Worm (Caenorhabditis elegans) whole organism, young adult: ENCODE measurements around the gene F09E10.5.
A peak's percentile ranks its signal among the peaks of the same experiment; 100 is the strongest.

Experiments used
- B0035.1 ChIP-seq: sonication (generic microtip); optimal IDR thresholded peaks from 2 replicates; lab custom pipeline; 2016; ENCODE audit warnings: missing genetic modification characterization, mild to moderate bottlenecking, missing compliant biosample characterization, missing genotype, missing genetic modification reagents
- B0336.3 ChIP-seq: fragments of 200-800 bp; sonication (Bioruptor generic); IDR thresholded peaks from 2 replicates; pipeline ENCODE4 v1.3.6; 2022; ENCODE audit warnings: missing genetic modification characterization, missing compliant biosample characterization
- C06A6.2 ChIP-seq: fragments of 200-800 bp; sonication (Bioruptor generic); conservative IDR thresholded peaks from 2 replicates; pipeline ENCODE4 v1.3.6; 2022; ENCODE audit warnings: missing genetic modification characterization, missing compliant biosample characterization
- F22D6.2 ChIP-seq: sonication (generic microtip); optimal IDR thresholded peaks from 2 replicates; lab custom pipeline; 2016; ENCODE audit warnings: mild to moderate bottlenecking, missing genetic modification characterization, missing compliant biosample characterization
- F52B5.7 ChIP-seq: sonication (generic microtip); optimal IDR thresholded peaks from 2 replicates; lab custom pipeline; 2016; ENCODE audit warnings: mild to moderate bottlenecking, missing genetic modification characterization, missing compliant biosample characterization
- Y53G8AR.9 ChIP-seq: fragments of 200-800 bp; sonication (Bioruptor generic); conservative IDR thresholded peaks from 2 replicates; pipeline ENCODE4 v1.3.6; 2022; ENCODE audit warnings: missing genetic modification reagents, missing genetic modification characterization, missing compliant biosample characterization
- Y56A3A.18 ChIP-seq: fragments of 200-800 bp; sonication (Bioruptor generic); IDR thresholded peaks from 2 replicates; pipeline ENCODE4 v1.3.6; 2022; ENCODE audit warnings: missing genetic modification reagents, missing genetic modification characterization, missing compliant biosample characterization
- ZK185.1 ChIP-seq: sonication (generic microtip); optimal IDR thresholded peaks from 2 replicates; lab custom pipeline; 2016; ENCODE audit warnings: mild to moderate bottlenecking, missing genetic modification characterization, missing compliant biosample characterization; ENCODE audit not compliant: poor library complexity, severe bottlenecking
- ama-1 ChIP-seq, 3 experiments: fragments of 150-350 bp in 1 of 3; sonication (generic microtip) in 2 of 3; optimal IDR thresholded peaks; 2 replicates each; lab custom pipeline; 2014 to 2018; ENCODE audit warnings: missing biosample characterization in 2 of 3, missing genetic modification characterization in 2 of 3, missing genetic modification reagents in 2 of 3
- aptf-2 ChIP-seq: fragments of 200-800 bp; sonication (Bioruptor generic); conservative IDR thresholded peaks from 2 replicates; pipeline ENCODE4 v1.3.6; 2022; ENCODE audit warnings: missing genetic modification reagents, missing genetic modification characterization, missing compliant biosample characterization
- atf-7 ChIP-seq: sonication (generic microtip); optimal IDR thresholded peaks from 2 replicates; lab custom pipeline; 2017; ENCODE audit warnings: mild to moderate bottlenecking, missing genetic modification characterization, missing compliant biosample characterization
- cebp-1 ChIP-seq, 2 experiments: fragments of 200-800 bp in 1 of 2; sonication (Bioruptor generic) in 1 of 2; sonication (generic microtip) in 1 of 2; IDR thresholded peaks in 1 of 2; optimal IDR thresholded peaks in 1 of 2; 2 replicates each; pipeline versions ENCODE4 v1.3.6 to Lab custom; 2017 to 2022; ENCODE audit warnings: missing compliant biosample characterization in 2 of 2, missing genetic modification characterization in 2 of 2, mild to moderate bottlenecking in 1 of 2, missing genetic modification reagents in 1 of 2, moderate library complexity in 1 of 2
- ceh-100 ChIP-seq: fragments of 200-800 bp; sonication (Bioruptor generic); IDR thresholded peaks from 2 replicates; pipeline ENCODE4 v1.3.6; 2022; ENCODE audit warnings: missing genetic modification reagents, missing genetic modification characterization, missing compliant biosample characterization
- chd-7 ChIP-seq: sonication (generic microtip); optimal IDR thresholded peaks from 2 replicates; lab custom pipeline; 2016; ENCODE audit warnings: mild to moderate bottlenecking, missing genetic modification characterization, moderate library complexity, missing compliant biosample characterization
- die-1 ChIP-seq: sonication (generic microtip); optimal IDR thresholded peaks from 2 replicates; lab custom pipeline; 2016; ENCODE audit warnings: missing genotype, mild to moderate bottlenecking, missing genetic modification characterization, missing compliant biosample characterization
- dox-1 ChIP-seq: fragments of 200-800 bp; sonication (Bioruptor generic); IDR thresholded peaks from 2 replicates; pipeline ENCODE4 v1.3.6; 2022; ENCODE audit warnings: missing genetic modification reagents, missing genetic modification characterization, missing compliant biosample characterization
- dpff-1 ChIP-seq: sonication (generic microtip); optimal IDR thresholded peaks from 2 replicates; lab custom pipeline; 2017; ENCODE audit warnings: mild to moderate bottlenecking, missing genetic modification characterization, missing compliant biosample characterization
- dpl-1 ChIP-seq: fragments of 150-350 bp; optimal IDR thresholded peaks from 2 replicates; lab custom pipeline; 2014; ENCODE audit warnings: missing biosample characterization, missing genetic modification reagents, missing genetic modification characterization
- ekl-4 ChIP-seq: fragments of 200-800 bp; sonication (Bioruptor generic); IDR thresholded peaks from 2 replicates; pipeline ENCODE4 v1.3.6; 2022; ENCODE audit warnings: missing genetic modification reagents, missing genetic modification characterization, missing compliant biosample characterization
- gei-17 ChIP-seq: fragments of 200-800 bp; sonication (Bioruptor generic); optimal IDR thresholded peaks from 2 replicates; lab custom pipeline; 2018; ENCODE audit warnings: mild to moderate bottlenecking, missing genetic modification characterization, missing compliant biosample characterization
- hlh-12 ChIP-seq: sonication (generic microtip); optimal IDR thresholded peaks from 2 replicates; lab custom pipeline; 2016; ENCODE audit warnings: missing genetic modification characterization, missing compliant biosample characterization
- hmg-1.2 ChIP-seq: fragments of 200-800 bp; sonication (Bioruptor generic); IDR thresholded peaks from 2 replicates; pipeline ENCODE4 v1.3.6; 2022; ENCODE audit warnings: missing genetic modification reagents, missing genetic modification characterization, missing compliant biosample characterization
- let-526 ChIP-seq: fragments of 200-800 bp; sonication (Bioruptor generic); IDR thresholded peaks from 2 replicates; pipeline ENCODE4 v1.3.6; 2022; ENCODE audit warnings: missing genetic modification reagents, missing genetic modification characterization, missing compliant biosample characterization
- let-607 ChIP-seq, 2 experiments: fragments of 200-800 bp in 1 of 2; sonication (Bioruptor generic) in 1 of 2; sonication (generic microtip) in 1 of 2; optimal IDR thresholded peaks; 2 replicates each; lab custom pipeline; 2016 to 2018; ENCODE audit warnings: mild to moderate bottlenecking in 2 of 2, missing compliant biosample characterization in 2 of 2, missing genetic modification characterization in 2 of 2, moderate library complexity in 2 of 2, missing genotype in 1 of 2
- lin-35 ChIP-seq, 3 experiments: fragments of 150-350 bp in 2 of 3; sonication (generic microtip) in 1 of 3; optimal IDR thresholded peaks; 2 replicates each; lab custom pipeline; 2014 to 2018; ENCODE audit warnings: missing biosample characterization in 3 of 3, missing genetic modification characterization in 3 of 3, missing genetic modification reagents in 3 of 3
- lin-40 ChIP-seq: sonication (generic microtip); optimal IDR thresholded peaks from 2 replicates; lab custom pipeline; 2016; ENCODE audit warnings: missing genetic modification characterization, mild to moderate bottlenecking, missing compliant biosample characterization, missing genotype, missing genetic modification reagents
- madf-10 ChIP-seq: sonication (generic microtip); optimal IDR thresholded peaks from 2 replicates; lab custom pipeline; 2016; ENCODE audit warnings: mild to moderate bottlenecking, missing genetic modification characterization, missing compliant biosample characterization
- madf-6 ChIP-seq: fragments of 200-800 bp; sonication (Bioruptor generic); IDR thresholded peaks from 2 replicates; pipeline ENCODE4 v1.3.6; 2022; ENCODE audit warnings: missing genetic modification reagents, missing genetic modification characterization, missing compliant biosample characterization
- mcd-1 ChIP-seq: fragments of 200-800 bp; sonication (Bioruptor generic); IDR thresholded peaks from 2 replicates; pipeline ENCODE4 v1.3.6; 2022; ENCODE audit warnings: missing genetic modification reagents, missing genetic modification characterization, missing compliant biosample characterization
- mel-28 ChIP-seq: sonication (generic microtip); optimal IDR thresholded peaks from 2 replicates; lab custom pipeline; 2016; ENCODE audit warnings: borderline replicate concordance, mild to moderate bottlenecking, missing genetic modification characterization, missing compliant biosample characterization
- mes-4 ChIP-seq: sonication (generic microtip); optimal IDR thresholded peaks from 2 replicates; lab custom pipeline; 2016; ENCODE audit warnings: missing genotype, missing genetic modification characterization, missing compliant biosample characterization
- nfyb-1 ChIP-seq: fragments of 200-800 bp; sonication (Bioruptor generic); IDR thresholded peaks from 2 replicates; pipeline ENCODE4 v1.3.6; 2022; ENCODE audit warnings: missing genetic modification reagents, missing genetic modification characterization, missing compliant biosample characterization
- nhr-80 ChIP-seq: sonication (generic microtip); optimal IDR thresholded peaks from 2 replicates; lab custom pipeline; 2016; ENCODE audit warnings: missing genetic modification characterization, missing compliant biosample characterization
- nhr-90 ChIP-seq: sonication (generic microtip); optimal IDR thresholded peaks from 2 replicates; lab custom pipeline; 2016; ENCODE audit warnings: missing genotype, mild to moderate bottlenecking, missing genetic modification characterization, missing compliant biosample characterization
- pha-4 ChIP-seq: fragments of 150-350 bp; sonication (generic microtip); optimal IDR thresholded peaks from 2 replicates; lab custom pipeline; 2014; ENCODE audit warnings: missing biosample characterization, missing genetic modification reagents, missing genetic modification characterization
- sea-2 ChIP-seq: fragments of 200-800 bp; sonication (Bioruptor generic); IDR thresholded peaks from 2 replicates; pipeline ENCODE4 v1.3.6; 2022; ENCODE audit warnings: missing genetic modification characterization, missing compliant biosample characterization
- snpc-4 ChIP-seq, 5 experiments: fragments of 150-350 bp in 1 of 5; sonication (generic microtip) in 4 of 5; optimal IDR thresholded peaks; 2 replicates each; lab custom pipeline; 2014 to 2018; ENCODE audit warnings: missing genetic modification characterization in 5 of 5, missing biosample characterization in 3 of 5, antibody characterized with exemption in 2 of 5, mild to moderate bottlenecking in 2 of 5, missing compliant biosample characterization in 2 of 5, missing genotype in 2 of 5, moderate library complexity in 2 of 5, missing genetic modification reagents in 1 of 5
- somi-1 ChIP-seq: fragments of 200-800 bp; sonication (Bioruptor generic); optimal IDR thresholded peaks from 2 replicates; lab custom pipeline; 2018; ENCODE audit warnings: mild to moderate bottlenecking, missing genetic modification characterization, missing compliant biosample characterization
- tlf-1 ChIP-seq: fragments of 200-800 bp; sonication (Bioruptor generic); optimal IDR thresholded peaks from 2 replicates; lab custom pipeline; 2018; ENCODE audit warnings: mild to moderate bottlenecking, missing genetic modification characterization, missing compliant biosample characterization
- unc-62 ChIP-seq: fragments of 150-350 bp; optimal IDR thresholded peaks from 2 replicates; lab custom pipeline; 2014; ENCODE audit warnings: missing biosample characterization, missing genetic modification reagents, missing genetic modification characterization
- ztf-18 ChIP-seq: sonication (generic microtip); optimal IDR thresholded peaks from 2 replicates; lab custom pipeline; 2016; ENCODE audit warnings: missing genotype, mild to moderate bottlenecking, missing genetic modification characterization, missing compliant biosample characterization
- ztf-22 ChIP-seq: fragments of 200-800 bp; sonication (Bioruptor generic); optimal IDR thresholded peaks from 2 replicates; lab custom pipeline; 2018; ENCODE audit warnings: mild to moderate bottlenecking, missing genetic modification characterization, moderate library complexity, missing compliant biosample characterization
- ztf-26 ChIP-seq: sonication (generic microtip); optimal IDR thresholded peaks from 2 replicates; lab custom pipeline; 2017; ENCODE audit warnings: missing genetic modification characterization, missing compliant biosample characterization
- ztf-6 ChIP-seq: fragments of 200-800 bp; sonication (Bioruptor generic); IDR thresholded peaks from 2 replicates; pipeline ENCODE4 v1.3.6; 2022; ENCODE audit warnings: missing genetic modification reagents, missing genetic modification characterization, missing compliant biosample characterization

The F09E10.5 gene

ce11 chrX:1487096-1487495 lies 7.1 kb downstream of the F09E10.5 start (continued):
- TF ChIP-seq die-1 (tag; lab: Kevin White, UChicago) (no peak), dpff-1 (tag; lab: Kevin White, UChicago) (peak; percentile 35), let-526 (GFP tag; lab: Robert Waterston, UW) (no peak), madf-6 (GFP tag; lab: Robert Waterston, UW) (0 out of 2 replicates have a peak, but pooled peaks have one; percentile 28), ekl-4 (GFP tag; lab: Robert Waterston, UW) (no peak)

- peak; percentile 52 for TF ChIP-seq somi-1
- peak; percentile 13 for TF ChIP-seq nhr-90
- TF ChIP-seq nhr-80 (tag; lab: Kevin White, UChicago) = peak; percentile 65
- TF ChIP-seq atf-7 = peak; percentile 100
- peak; percentile 73 for TF ChIP-seq lin-40 (tag; lab: Kevin White, UChicago)
- TF ChIP-seq gei-17 (GFP tag; lab: Kevin White, UChicago) = peak; percentile 63
- no peak for TF ChIP-seq hlh-12 (tag; lab: Kevin White, UChicago)
- TF ChIP-seq hmg-1.2 (GFP tag; lab: Robert Waterston, UW) = peak; percentile 85
- peak in 1 of 2 experiments; percentile 17 for TF ChIP-seq let-607 (tag; optimal IDR thresholded peaks at IDR 0.05; lab: Kevin White, UChicago)
- no peak for TF ChIP-seq dpl-1
- TF ChIP-seq ztf-6 (GFP tag; lab: Robert Waterston, UW) = 0 out of 2 replicates have a peak, but pooled peaks have one; percentile 38
- TF ChIP-seq ama-1 (optimal IDR thresholded peaks at IDR 0.05; lab: Kevin White, UChicago) = peak; percentile 32
- TF ChIP-seq ama-1 (GFP tag; optimal IDR thresholded peaks at IDR 0.05; lab: Kevin White, UChicago) = no peak
- TF ChIP-seq ztf-26 (tag; lab: Kevin White, UChicago) = peak; percentile 39
- 0 out of 2 replicates have a peak, but pooled peaks have one; percentile 43 for TF ChIP-seq Y53G8AR.9
- TF ChIP-seq sea-2 = no peak
- no peak for TF ChIP-seq snpc-4 (GFP tag; optimal IDR thresholded peaks at IDR 0.05; lab: Kevin White, UChicago)
- peak in 2 of 4 experiments; percentile 16 to 40 for TF ChIP-seq snpc-4 (tag; optimal IDR thresholded peaks at IDR 0.05; lab: Kevin White, UChicago)
- 0 out of 2 replicates have a peak, but pooled peaks have one; percentile 40 for TF ChIP-seq C06A6.2 (GFP tag; lab: Robert Waterston, UW)
- peak; percentile 17 for TF ChIP-seq F22D6.2 (tag; lab: Kevin White, UChicago)
- peak in 1 of 3 experiments; percentile 17 for TF ChIP-seq lin-35 (GFP tag; optimal IDR thresholded peaks at IDR 0.05; lab: Kevin White, UChicago)
- peak; percentile 63; the same call in 1 of the 2 replicates for TF ChIP-seq nfyb-1
- TF ChIP-seq chd-7 (tag; lab: Kevin White, UChicago) = peak; percentile 47
- TF ChIP-seq B0035.1 (tag; lab: Kevin White, UChicago) = no peak
- TF ChIP-seq cebp-1 (GFP tag; IDR thresholded peaks at IDR 0.05; lab: Robert Waterston, UW) = no peak
- TF ChIP-seq cebp-1 (tag; optimal IDR thresholded peaks at IDR 0.05; lab: Kevin White, UChicago) = peak; percentile 64
- peak; percentile 12; the same call in 1 of the 2 replicates for TF ChIP-seq ceh-100
- peak; percentile 55 for TF ChIP-seq tlf-1 (GFP tag; lab: Kevin White, UChicago)
- TF ChIP-seq mes-4 = no peak
- peak; percentile 39; the same call in 1 of the 2 replicates for TF ChIP-seq dox-1 (GFP tag; lab: Robert Waterston, UW)
- TF ChIP-seq B0336.3 = peak; percentile 58; the same call in 1 of the 2 replicates
- peak; percentile 28 for TF ChIP-seq madf-10 (tag; lab: Kevin White, UChicago)
- no peak for TF ChIP-seq F52B5.7
- peak; percentile 86 for TF ChIP-seq pha-4 (tag; lab: Kevin White, UChicago)
- no peak for TF ChIP-seq mel-28 (tag; lab: Kevin White, UChicago)
- no peak for TF ChIP-seq aptf-2 (GFP tag; lab: Robert Waterston, UW)
- peak; percentile 18; the same call in 1 of the 2 replicates for TF ChIP-seq Y56A3A.18
- TF ChIP-seq ztf-18 (tag; lab: Kevin White, UChicago) = no peak
- TF ChIP-seq ztf-22 (GFP tag; lab: Kevin White, UChicago) = peak; percentile 34
- TF ChIP-seq mcd-1 (GFP tag; lab: Robert Waterston, UW) = peak; percentile 31; the same call in 1 of the 2 replicates
- TF ChIP-seq ZK185.1 = peak; percentile 60
- TF ChIP-seq unc-62 (GFP tag; lab: Kevin White, UChicago) = no peak
These were observed 8.0 kb downstream of the F09E10.5 start, which contains the start of the genes D1005.10 and dhs-25 for ce11 chrX:1486135-1486648. TSS of gene D1005.10 (minus strand) at chrX:1486185. TSS of gene dhs-25 (plus strand) at chrX:1486532.
